Worm (Caenorhabditis elegans) whole organism, L3 larva: ENCODE results near the gene K01D12.1.
"Not testable (repeated sequence)": the region's sequence is repeated elsewhere in the genome, so short reads cannot be mapped to it uniquely, and the experiment has no call there.

ENCODE experiments used
- R02D3.7 ChIP-seq: fragments of 150-350 bp; optimal IDR thresholded peaks from 2 replicates; lab custom pipeline; 2014; ENCODE audit warnings: missing biosample characterization, missing genetic modification characterization
- ZK546.5 ChIP-seq: sonication (generic microtip); optimal IDR thresholded peaks from 2 replicates; lab custom pipeline; 2017; ENCODE audit warnings: missing biosample characterization, missing genetic modification characterization
- aly-2 ChIP-seq: fragments of 150-350 bp; optimal IDR thresholded peaks from 2 replicates; lab custom pipeline; 2014; ENCODE audit warnings: missing biosample characterization, missing genetic modification characterization
- ceh-9 ChIP-seq: sonication (generic microtip); optimal IDR thresholded peaks from 2 replicates; lab custom pipeline; 2018; ENCODE audit warnings: missing biosample characterization, missing genetic modification characterization
- egl-27 ChIP-seq: sonication (generic microtip); optimal IDR thresholded peaks from 4 replicates; lab custom pipeline; 2017; ENCODE audit warnings: missing biosample characterization, missing genetic modification reagents, missing genetic modification characterization
- elt-1 ChIP-seq: fragments of 150-350 bp; optimal IDR thresholded peaks from 2 replicates; lab custom pipeline; 2014; ENCODE audit warnings: missing biosample characterization, missing genetic modification characterization
- elt-2 ChIP-seq: sonication (generic microtip); optimal IDR thresholded peaks from 2 replicates; lab custom pipeline; 2016; ENCODE audit warnings: missing genetic modification reagents, mild to moderate bottlenecking, missing genetic modification characterization, missing compliant biosample characterization
- elt-3 ChIP-seq, 3 experiments: fragments of 150-350 bp in 1 of 3; sonication (generic microtip) in 2 of 3; optimal IDR thresholded peaks; 2 replicates in 2 of 3; 4 replicates in 1 of 3; lab custom pipeline; 2014 to 2017; ENCODE audit warnings: missing biosample characterization in 3 of 3, missing genetic modification characterization in 3 of 3
- eor-1 ChIP-seq, 2 experiments: fragments of 150-350 bp; optimal IDR thresholded peaks; 2 replicates each; lab custom pipeline; 2014 to 2018; ENCODE audit warnings: missing biosample characterization in 2 of 2, missing genetic modification characterization in 2 of 2
- fkh-10 ChIP-seq: sonication (generic microtip); optimal IDR thresholded peaks from 2 replicates; lab custom pipeline; 2017; ENCODE audit warnings: missing biosample characterization, missing genetic modification reagents, missing genetic modification characterization
- fkh-2 ChIP-seq: fragments of 150-350 bp; optimal IDR thresholded peaks from 2 replicates; lab custom pipeline; 2014; ENCODE audit warnings: missing biosample characterization, missing genetic modification reagents, missing genetic modification characterization
- fos-1 ChIP-seq: fragments of 150-350 bp; optimal IDR thresholded peaks from 2 replicates; lab custom pipeline; 2014; ENCODE audit warnings: missing biosample characterization, missing genetic modification characterization
- hmg-11 ChIP-seq: sonication (generic microtip); optimal IDR thresholded peaks from 2 replicates; lab custom pipeline; 2016; ENCODE audit warnings: missing genetic modification characterization, missing compliant biosample characterization
- jun-1 ChIP-seq: fragments of 150-350 bp; optimal IDR thresholded peaks from 2 replicates; lab custom pipeline; 2014; ENCODE audit warnings: missing biosample characterization, missing genetic modification reagents, missing genetic modification characterization
- lin-15B ChIP-seq: fragments of 150-350 bp; optimal IDR thresholded peaks from 2 replicates; lab custom pipeline; 2014; ENCODE audit warnings: missing biosample characterization, missing genetic modification characterization
- lin-39 ChIP-seq: fragments of 150-350 bp; optimal IDR thresholded peaks from 2 replicates; lab custom pipeline; 2018; ENCODE audit warnings: missing biosample characterization, missing genetic modification reagents, missing genetic modification characterization
- lsy-12 ChIP-seq: sonication (generic microtip); optimal IDR thresholded peaks from 2 replicates; lab custom pipeline; 2016; ENCODE audit warnings: mild to moderate bottlenecking, missing genetic modification characterization, missing compliant biosample characterization
- mdl-1 ChIP-seq: fragments of 150-350 bp; optimal IDR thresholded peaks from 2 replicates; lab custom pipeline; 2014; ENCODE audit warnings: missing biosample characterization, missing genetic modification characterization
- mml-1 ChIP-seq: fragments of 150-350 bp; sonication (generic microtip); optimal IDR thresholded peaks from 3 replicates; lab custom pipeline; 2014; ENCODE audit warnings: missing biosample characterization, missing genetic modification characterization
- nfya-1 ChIP-seq: sonication (generic microtip); optimal IDR thresholded peaks from 2 replicates; lab custom pipeline; 2017; ENCODE audit warnings: missing genetic modification characterization, mild to moderate bottlenecking, missing compliant biosample characterization, antibody characterized with exemption, moderate library complexity; ENCODE audit not compliant: insufficient read depth
- nhr-11 ChIP-seq: fragments of 150-350 bp; optimal IDR thresholded peaks from 2 replicates; lab custom pipeline; 2014; ENCODE audit warnings: missing biosample characterization, missing genetic modification characterization
- nhr-23 ChIP-seq: fragments of 150-350 bp; optimal IDR thresholded peaks from 2 replicates; lab custom pipeline; 2014; ENCODE audit warnings: missing biosample characterization, missing genetic modification reagents, missing genetic modification characterization
- nhr-237 ChIP-seq: fragments of 150-350 bp; optimal IDR thresholded peaks from 2 replicates; lab custom pipeline; 2014; ENCODE audit warnings: missing biosample characterization, missing genetic modification characterization
- nhr-25 ChIP-seq: sonication (generic microtip); optimal IDR thresholded peaks from 2 replicates; lab custom pipeline; 2017; ENCODE audit warnings: missing biosample characterization, missing genetic modification characterization
- nhr-28 ChIP-seq: fragments of 150-350 bp; optimal IDR thresholded peaks from 2 replicates; lab custom pipeline; 2014; ENCODE audit warnings: missing biosample characterization, missing genetic modification characterization
- nhr-67 ChIP-seq: fragments of 150-350 bp; optimal IDR thresholded peaks from 2 replicates; lab custom pipeline; 2014; ENCODE audit warnings: missing biosample characterization, missing genetic modification characterization
- nhr-76 ChIP-seq: fragments of 150-350 bp; sonication (generic microtip); optimal IDR thresholded peaks from 5 replicates; lab custom pipeline; 2014; ENCODE audit warnings: missing biosample characterization, missing genetic modification characterization
- nhr-77 ChIP-seq: fragments of 150-350 bp; optimal IDR thresholded peaks from 2 replicates; lab custom pipeline; 2014; ENCODE audit warnings: missing biosample characterization, missing genetic modification characterization
- pha-4 ChIP-seq: fragments of 150-350 bp; optimal IDR thresholded peaks from 2 replicates; lab custom pipeline; 2014; ENCODE audit warnings: missing biosample characterization, missing genetic modification reagents, missing genetic modification characterization
- pqm-1 ChIP-seq: fragments of 150-350 bp; optimal IDR thresholded peaks from 2 replicates; lab custom pipeline; 2017; ENCODE audit warnings: missing biosample characterization, missing genetic modification characterization, inconsistent platforms
- skn-1 ChIP-seq: fragments of 150-350 bp; optimal IDR thresholded peaks from 2 replicates; lab custom pipeline; 2014; ENCODE audit warnings: missing biosample characterization, missing genetic modification characterization
- snpc-4 ChIP-seq: fragments of 150-350 bp; optimal IDR thresholded peaks from 2 replicates; lab custom pipeline; 2014; ENCODE audit warnings: missing biosample characterization, missing genetic modification characterization
- unc-39 ChIP-seq: sonication (generic microtip); optimal IDR thresholded peaks from 4 replicates; lab custom pipeline; 2017; ENCODE audit warnings: missing biosample characterization, missing genetic modification characterization
- unc-62 ChIP-seq: fragments of 150-350 bp; sonication (generic microtip); optimal IDR thresholded peaks from 4 replicates; lab custom pipeline; 2014; ENCODE audit warnings: missing biosample characterization, missing genetic modification reagents, missing genetic modification characterization
- zag-1 ChIP-seq: fragments of 150-350 bp; optimal IDR thresholded peaks from 2 replicates; lab custom pipeline; 2014; ENCODE audit warnings: missing biosample characterization, missing genetic modification characterization
- ztf-4 ChIP-seq: fragments of 150-350 bp; optimal IDR thresholded peaks from 2 replicates; lab custom pipeline; 2014; ENCODE audit warnings: missing biosample characterization, missing genetic modification characterization

K01D12.1 gene

ce11 chrV:12374252-12374651 lies 3.1 kb upstream of the K01D12.1 start, which contains the start of gene F23H12.10:
TSS of gene F23H12.10 (minus strand) at chrV:12374263.
- not testable (repeated sequence) for TF ChIP-seq ZK546.5, nhr-76, hmg-11 (tag; lab: Kevin White, UChicago)

DNA sequence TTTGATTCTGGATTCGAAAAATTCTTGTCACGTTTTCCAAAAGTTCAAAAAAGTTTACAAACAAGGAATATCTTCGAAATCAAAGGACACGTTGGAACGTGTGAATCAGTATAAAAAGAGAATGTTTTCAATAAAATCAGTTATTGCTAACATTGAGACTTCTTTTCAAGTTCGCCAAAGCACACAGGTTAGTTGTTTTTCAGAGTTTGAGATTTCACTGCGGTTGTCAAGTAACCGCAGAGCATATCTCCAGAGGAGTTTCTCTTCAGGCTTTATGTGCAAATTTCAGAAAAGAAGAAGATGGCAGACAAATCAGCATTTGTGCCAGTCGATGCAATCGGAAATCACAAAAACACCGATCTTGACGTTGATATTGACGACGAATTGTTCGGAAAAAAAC lies 8.8 kb downstream of the K01D12.1 start, which contains the start of gene K01D12.15:
Gene K01D12.15 (plus strand): TSS at position 301 of the 400 bp plus-strand sequence.
- TF ChIP-seq aly-2 (tag; lab: Kevin White, UChicago) (no peak), lsy-12 (tag; lab: Kevin White, UChicago) (no peak), nhr-237 (tag; lab: Kevin White, UChicago) (no peak)

- TF ChIP-seq nhr-11 (tag; lab: Kevin White, UChicago) (no peak), zag-1 (tag; lab: Kevin White, UChicago) (no peak), skn-1 (no peak), eor-1 (tag; optimal IDR thresholded peaks at IDR 0.05; lab: Kevin White, UChicago) (no peak)
Measured at ce11 chrV:12395699-12396098, 18.3 kb downstream of the K01D12.1 start, which contains the start of gene twk-14. TSS of gene twk-14 (minus strand) at chrV:12395706.

DNA sequence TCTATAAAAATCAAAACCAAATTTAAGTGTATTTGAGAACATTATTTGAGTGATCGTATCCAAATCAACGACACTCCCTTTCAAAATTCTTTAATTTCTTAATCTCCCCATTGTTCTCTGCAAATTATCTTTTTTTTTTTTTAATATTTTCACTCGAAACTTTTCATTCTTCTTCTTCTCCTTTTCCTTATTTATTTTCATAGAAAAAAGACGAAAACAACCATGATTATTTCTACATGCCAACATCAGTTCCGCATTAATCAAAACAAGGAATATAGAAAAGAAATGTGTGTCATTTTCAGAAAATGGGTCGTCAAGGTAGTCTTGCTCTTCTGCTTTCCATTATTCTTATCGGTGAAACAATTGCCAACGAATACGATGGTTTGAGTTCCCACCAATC lies 20.2 kb downstream of the K01D12.1 start, which contains the start of gene K01D12.5:
Gene K01D12.5 (plus strand): TSS at position 301 of the 400 bp plus-strand sequence.
- TF ChIP-seq snpc-4 (tag; lab: Kevin White, UChicago) (no peak), fos-1 (no peak), nfya-1 (tag; lab: Kevin White, UChicago) (no peak), unc-39 (no peak), nhr-25 (tag; lab: Kevin White, UChicago) (no peak), mml-1 (tag; lab: Kevin White, UChicago) (no peak), eor-1 (tag; optimal IDR thresholded peaks at IDR 0.05; lab: Kevin White, UChicago) (no peak), nhr-67 (tag; lab: Kevin White, UChicago) (no peak), nhr-28 (tag; lab: Kevin White, UChicago) (no peak), hmg-11 (tag; lab: Kevin White, UChicago) (no peak), ceh-9 (no peak), nhr-11 (tag; lab: Kevin White, UChicago) (no peak), elt-1 (tag; lab: Kevin White, UChicago) (no peak), lin-15B (tag; lab: Kevin White, UChicago) (no peak), fkh-10 (no peak), unc-62 (no peak), aly-2 (tag; lab: Kevin White, UChicago) (no peak), nhr-237 (tag; lab: Kevin White, UChicago) (no peak), jun-1 (tag; lab: Kevin White, UChicago) (no peak)
- TF ChIP-seq, all 47 proteins: peak for 0

- peak; percentile 44 for TF ChIP-seq elt-2 (tag; lab: Kevin White, UChicago)
- TF ChIP-seq nhr-77, result no peak
- TF ChIP-seq lin-39 (tag; lab: Kevin White, UChicago), result no peak
- TF ChIP-seq R02D3.7 (tag; lab: Kevin White, UChicago), result peak; percentile 93
- no peak for TF ChIP-seq unc-62
- TF ChIP-seq egl-27 (tag; lab: Kevin White, UChicago), result no peak
- TF ChIP-seq elt-3 (tag; optimal IDR thresholded peaks at IDR 0.05; lab: Kevin White, UChicago), result no peak
- no peak for TF ChIP-seq lsy-12 (tag; lab: Kevin White, UChicago)
- no peak for TF ChIP-seq nfya-1 (tag; lab: Kevin White, UChicago)
- TF ChIP-seq nhr-67 (tag; lab: Kevin White, UChicago), result no peak
- no peak for TF ChIP-seq ceh-9
- no peak for TF ChIP-seq skn-1
- no peak for TF ChIP-seq nhr-237 (tag; lab: Kevin White, UChicago)
- TF ChIP-seq eor-1 (tag; optimal IDR thresholded peaks at IDR 0.05; lab: Kevin White, UChicago), result no peak
- TF ChIP-seq aly-2 (tag; lab: Kevin White, UChicago), result no peak
- no peak for TF ChIP-seq fkh-2 (tag; lab: Kevin White, UChicago)
- TF ChIP-seq nhr-28 (tag; lab: Kevin White, UChicago), result no peak
- TF ChIP-seq mml-1 (tag; lab: Kevin White, UChicago), result no peak
- no peak for TF ChIP-seq nhr-76 (tag; lab: Kevin White, UChicago)
- peak; percentile 34 for TF ChIP-seq snpc-4 (tag; lab: Kevin White, UChicago)
- no peak for TF ChIP-seq mdl-1 (tag; lab: Kevin White, UChicago)
- TF ChIP-seq ztf-4 (tag; lab: Kevin White, UChicago), result no peak
- peak; percentile 64 for TF ChIP-seq pha-4 (tag; lab: Kevin White, UChicago)
- TF ChIP-seq lin-15B (tag; lab: Kevin White, UChicago), result peak; percentile 47
- TF ChIP-seq pqm-1, result peak; percentile 18
- TF ChIP-seq fos-1, result no peak
- no peak for TF ChIP-seq ZK546.5 (tag; lab: Kevin White, UChicago)
- TF ChIP-seq nhr-23 (tag; lab: Kevin White, UChicago), result peak; percentile 40
- no peak for TF ChIP-seq unc-39
- TF ChIP-seq, all 47 proteins: peak for 7
Measured at ce11 chrV:12400677-12401236, 23.4 kb downstream of the K01D12.1 start, which contains the start of the genes K01D12.20 and miga-1. TSS of gene K01D12.20 (minus strand) at chrV:12400814. TSS of gene miga-1 (minus strand) at chrV:12400859.
